Worm (Caenorhabditis elegans) whole organism, L4/young adult: ENCODE data around the gene mrpl-45.

Source experiments
- W03F9.2 ChIP-seq: fragments of 150-350 bp; optimal IDR thresholded peaks from 2 replicates; lab custom pipeline; 2014; ENCODE audit warnings: missing biosample characterization, missing genetic modification characterization
- dao-5 ChIP-seq: sonication (generic microtip); optimal IDR thresholded peaks from 2 replicates; lab custom pipeline; 2016; ENCODE audit warnings: missing genotype, missing genetic modification characterization, moderate library complexity, missing compliant biosample characterization
- him-1 ChIP-seq: sonication (generic microtip); optimal IDR thresholded peaks from 2 replicates; lab custom pipeline; 2016; ENCODE audit warnings: missing genotype, missing genetic modification reagents, missing genetic modification characterization, missing compliant biosample characterization

- TF ChIP-seq him-1: no peak
- no peak for TF ChIP-seq dao-5 (tag; lab: Kevin White, UChicago)
- no peak for TF ChIP-seq W03F9.2
Measured at ce11 chrIII:1207852-1208251, 6.0 kb upstream of the mrpl-45 start, which contains the start of gene orc-3.
